Worm (Caenorhabditis elegans): ENCODE data around the gene sgk-1.

Gene sgk-1

ce11 chrX:16275255-16275813 is 13.4 kb upstream of the sgk-1 start, which contains the start of gene sdc-1 (continued):
- TF ChIP-seq duxl-1 (tag; optimal IDR thresholded peaks at IDR 0.05; ENCODE audit: poor library complexity) (no peak), ceh-44 (GFP tag; IDR thresholded peaks at IDR 0.05) (no peak), attf-4 (tag; optimal IDR thresholded peaks at IDR 0.05) (no peak), unc-62 (GFP tag; optimal IDR thresholded peaks at IDR 0.05 in 1 of 2) (no peak), unc-62 (tag; optimal IDR thresholded peaks at IDR 0.05) (no peak), F44E2.7 (GFP tag; IDR thresholded peaks at IDR 0.05) (no peak), dmd-6 (GFP tag; IDR thresholded peaks at IDR 0.05) (peak; percentile 26; the same call in 1 of the 2 replicates), pha-4 (GFP tag; IDR thresholded peaks at IDR 0.05) (no peak), pha-4 (tag; optimal IDR thresholded peaks at IDR 0.05) (peak; percentile 30), daf-16 (GFP tag; optimal IDR thresholded peaks at IDR 0.05) (peak in 1 of 2 experiments; percentile 35), daf-16 (tag; optimal IDR thresholded peaks at IDR 0.05) (peak; percentile 84), vab-7 (GFP tag; IDR thresholded peaks at IDR 0.05) (no peak), dve-1 (tag; optimal IDR thresholded peaks at IDR 0.05; ENCODE audit: insufficient read depth) (peak; percentile 28), dmd-8 (GFP tag; IDR thresholded peaks at IDR 0.05) (no peak), lin-15B (tag; optimal IDR thresholded peaks at IDR 0.05) (no peak), Y5F2A.4 (GFP tag; optimal IDR thresholded peaks at IDR 0.05) (no peak), aha-1 (tag) (no peak), D1046.2 (GFP tag; IDR thresholded peaks at IDR 0.05) (no peak), mxl-3 (GFP tag; optimal IDR thresholded peaks at IDR 0.05) (peak; percentile 30), tra-1 (GFP tag; IDR thresholded peaks at IDR 0.05) (no peak), ama-1 (optimal IDR thresholded peaks at IDR 0.05) (no peak), Y48G9A.11 (GFP tag; IDR thresholded peaks at IDR 0.05) (no peak), nhr-77 (tag; optimal IDR thresholded peaks at IDR 0.05) (no peak), nhr-10 (tag; optimal IDR thresholded peaks at IDR 0.05) (no peak), hif-1 (tag; optimal IDR thresholded peaks at IDR 0.05) (peak in 1 of 2 experiments; percentile 50), nhr-237 (tag; optimal IDR thresholded peaks at IDR 0.05) (no peak), tag-97 (GFP tag; IDR thresholded peaks at IDR 0.05) (no peak), Y105C5A.15 (GFP tag; IDR thresholded peaks at IDR 0.05) (no peak), nhr-25 (tag; optimal IDR thresholded peaks at IDR 0.05; ENCODE audit: borderline replicate concordance, insufficient read depth) (no peak), mes-2 (tag; optimal IDR thresholded peaks at IDR 0.05; ENCODE audit: poor library complexity, severe bottlenecking) (peak; percentile 60), php-3 (GFP tag; IDR thresholded peaks at IDR 0.05) (no peak), daf-19 (GFP tag; conservative IDR thresholded peaks at IDR 0.05) (no peak), lin-13 (GFP tag; optimal IDR thresholded peaks at IDR 0.05) (no peak), nhr-76 (tag; optimal IDR thresholded peaks at IDR 0.05) (no peak), jun-1 (tag; optimal IDR thresholded peaks at IDR 0.05) (no peak), ZK337.2 (GFP tag; IDR thresholded peaks at IDR 0.05) (no peak), sdz-12 (GFP tag; optimal IDR thresholded peaks at IDR 0.05) (no peak)

- TF ChIP-seq nhr-237 (tag; optimal IDR thresholded peaks at IDR 0.05) (no peak), snpc-4 (tag; optimal IDR thresholded peaks at IDR 0.05) (no peak), set-16 (GFP tag; IDR thresholded peaks at IDR 0.05) (no peak), daf-8 (GFP tag; IDR thresholded peaks at IDR 0.05) (no peak), saeg-2 (GFP tag; IDR thresholded peaks at IDR 0.05) (peak; percentile 52; the same call in 1 of the 2 replicates), lim-7 (GFP tag; IDR thresholded peaks at IDR 0.05) (peak; percentile 86), aha-1 (tag) (peak; percentile 61), zfp-2 (tag; optimal IDR thresholded peaks at IDR 0.05) (no peak), T26A8.4 (GFP tag; IDR thresholded peaks at IDR 0.05) (peak; percentile 45; the same call in 1 of the 2 replicates), zag-1 (tag; optimal IDR thresholded peaks at IDR 0.05) (no peak), dpl-1 (GFP tag; optimal IDR thresholded peaks at IDR 0.05) (peak; percentile 4), spr-1 (tag; optimal IDR thresholded peaks at IDR 0.05) (peak; percentile 4), zip-2 (tag; optimal IDR thresholded peaks at IDR 0.05) (no peak), madf-5 (GFP tag; IDR thresholded peaks at IDR 0.05) (peak in 1 of 2 experiments; percentile 73; a peak in 1 of 4 replicates), nhr-25 (tag; optimal IDR thresholded peaks at IDR 0.05; ENCODE audit: borderline replicate concordance, insufficient read depth) (no peak), dmd-6 (GFP tag; IDR thresholded peaks at IDR 0.05) (peak; percentile 43), vab-7 (GFP tag; IDR thresholded peaks at IDR 0.05) (peak; percentile 86), mdt-29 (GFP tag; IDR thresholded peaks at IDR 0.05) (no peak), F26F4.8 (GFP tag; conservative IDR thresholded peaks at IDR 0.05) (peak; percentile 68; the same call in 1 of the 2 replicates), nhr-102 (tag; optimal IDR thresholded peaks at IDR 0.05) (peak; percentile 27), unc-39 (tag; optimal IDR thresholded peaks at IDR 0.05) (no peak)
These were observed 9.2 kb upstream of the sgk-1 start for ce11 chrX:16271147-16271546.
